Worm (Caenorhabditis elegans) whole organism, L3 larva: Measurements from ENCODE around the gene C14A11.9.

ENCODE experiments used
- aly-2 ChIP-seq: fragments of 150-350 bp; optimal IDR thresholded peaks from 2 replicates; lab custom pipeline; 2014; ENCODE audit warnings: missing biosample characterization, missing genetic modification characterization
- elt-1 ChIP-seq: fragments of 150-350 bp; optimal IDR thresholded peaks from 2 replicates; lab custom pipeline; 2014; ENCODE audit warnings: missing biosample characterization, missing genetic modification characterization
- elt-2 ChIP-seq: sonication (generic microtip); optimal IDR thresholded peaks from 2 replicates; lab custom pipeline; 2016; ENCODE audit warnings: missing genetic modification reagents, mild to moderate bottlenecking, missing genetic modification characterization, missing compliant biosample characterization
- fkh-10 ChIP-seq: sonication (generic microtip); optimal IDR thresholded peaks from 2 replicates; lab custom pipeline; 2017; ENCODE audit warnings: missing biosample characterization, missing genetic modification reagents, missing genetic modification characterization
- mdl-1 ChIP-seq: fragments of 150-350 bp; optimal IDR thresholded peaks from 2 replicates; lab custom pipeline; 2014; ENCODE audit warnings: missing biosample characterization, missing genetic modification characterization
- nhr-11 ChIP-seq: fragments of 150-350 bp; optimal IDR thresholded peaks from 2 replicates; lab custom pipeline; 2014; ENCODE audit warnings: missing biosample characterization, missing genetic modification characterization
- nhr-237 ChIP-seq: fragments of 150-350 bp; optimal IDR thresholded peaks from 2 replicates; lab custom pipeline; 2014; ENCODE audit warnings: missing biosample characterization, missing genetic modification characterization
- nhr-77 ChIP-seq: fragments of 150-350 bp; optimal IDR thresholded peaks from 2 replicates; lab custom pipeline; 2014; ENCODE audit warnings: missing biosample characterization, missing genetic modification characterization
- snpc-4 ChIP-seq: fragments of 150-350 bp; optimal IDR thresholded peaks from 2 replicates; lab custom pipeline; 2014; ENCODE audit warnings: missing biosample characterization, missing genetic modification characterization
- tbx-2 ChIP-seq: sonication (generic microtip); optimal IDR thresholded peaks from 2 replicates; lab custom pipeline; 2016; ENCODE audit warnings: mild to moderate bottlenecking, missing genetic modification characterization, missing compliant biosample characterization
- unc-62 ChIP-seq: fragments of 150-350 bp; sonication (generic microtip); optimal IDR thresholded peaks from 4 replicates; lab custom pipeline; 2014; ENCODE audit warnings: missing biosample characterization, missing genetic modification reagents, missing genetic modification characterization
- ztf-11 ChIP-seq: fragments of 150-350 bp; optimal IDR thresholded peaks from 2 replicates; lab custom pipeline; 2014; ENCODE audit warnings: missing biosample characterization, missing genetic modification characterization
- ztf-4 ChIP-seq: fragments of 150-350 bp; optimal IDR thresholded peaks from 2 replicates; lab custom pipeline; 2014; ENCODE audit warnings: missing biosample characterization, missing genetic modification characterization

DNA sequence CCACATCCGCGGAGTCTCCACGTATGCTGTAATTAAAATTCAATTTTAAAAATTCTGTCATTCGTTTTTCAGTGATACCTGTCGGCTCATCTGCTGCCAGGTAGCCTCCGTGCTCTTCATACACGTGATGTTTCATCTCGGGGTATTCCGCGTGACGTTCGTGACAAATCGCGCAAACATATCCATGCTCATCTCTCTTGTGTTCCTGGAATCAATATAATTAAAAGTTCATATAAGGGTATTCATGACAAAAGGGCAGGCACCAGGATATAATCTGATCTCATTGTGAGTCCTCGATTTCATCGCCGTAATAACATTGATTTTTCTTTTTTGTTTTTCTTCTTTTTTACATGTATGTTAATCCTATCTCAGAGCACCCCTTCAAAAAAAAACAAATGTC lies 44.5 kb upstream of the C14A11.9 start:
- TF ChIP-seq mdl-1 (no peak), ztf-4 (tag; lab: Kevin White, UChicago) (no peak), elt-1 (tag; lab: Kevin White, UChicago) (no peak), unc-62 (GFP tag; lab: Kevin White, UChicago) (no peak), elt-2 (tag; lab: Kevin White, UChicago) (no peak), snpc-4 (tag; lab: Kevin White, UChicago) (no peak), fkh-10 (GFP tag; lab: Kevin White, UChicago) (no peak), ztf-11 (tag; lab: Kevin White, UChicago) (no peak), nhr-77 (tag; lab: Kevin White, UChicago) (no peak), nhr-237 (tag; lab: Kevin White, UChicago) (no peak), tbx-2 (no peak), aly-2 (tag; lab: Kevin White, UChicago) (no peak), nhr-11 (no peak)
